Fruit fly (Drosophila melanogaster): ENCODE measurements around the gene Rpt4.

Rpt4 gene

dm6 chrX:6337702-6338101 lies 46.7 kb upstream of the Rpt4 start, which contains the start of gene CG3842:
TSS of gene CG3842 (plus strand) at chrX:6337762.
- TF ChIP-seq Ets98B (GFP tag; IDR thresholded peaks at IDR 0.05) (no peak), Pif1B (GFP tag; optimal IDR thresholded peaks at IDR 0.05) (no peak), CG14655 (GFP tag; optimal IDR thresholded peaks at IDR 0.05) (no peak), CG9948 (tag; optimal IDR thresholded peaks at IDR 0.05) (no peak), CG8301 (tag; optimal IDR thresholded peaks at IDR 0.05) (no peak), CG10348 (GFP tag; IDR thresholded peaks at IDR 0.05) (no peak), CG15710 (tag; optimal IDR thresholded peaks at IDR 0.05) (no peak), Pif1A (GFP tag; optimal IDR thresholded peaks at IDR 0.05) (no peak), CG32121 (GFP tag; IDR thresholded peaks at IDR 0.05) (no peak), gl (tag; optimal IDR thresholded peaks at IDR 0.05) (no peak), D1 (tag; optimal IDR thresholded peaks at IDR 0.05) (no peak), EcR (GFP tag; optimal IDR thresholded peaks at IDR 0.05) (no peak)

dm6 chrX:6334945-6335344 lies 43.9 kb upstream of the Rpt4 start:
- TF ChIP-seq CG4496 (GFP tag; IDR thresholded peaks at IDR 0.05) (0 out of 3 replicates have a peak, but pooled peaks have one; percentile 8), rn (GFP tag; IDR thresholded peaks at IDR 0.05) (no peak)

DNA sequence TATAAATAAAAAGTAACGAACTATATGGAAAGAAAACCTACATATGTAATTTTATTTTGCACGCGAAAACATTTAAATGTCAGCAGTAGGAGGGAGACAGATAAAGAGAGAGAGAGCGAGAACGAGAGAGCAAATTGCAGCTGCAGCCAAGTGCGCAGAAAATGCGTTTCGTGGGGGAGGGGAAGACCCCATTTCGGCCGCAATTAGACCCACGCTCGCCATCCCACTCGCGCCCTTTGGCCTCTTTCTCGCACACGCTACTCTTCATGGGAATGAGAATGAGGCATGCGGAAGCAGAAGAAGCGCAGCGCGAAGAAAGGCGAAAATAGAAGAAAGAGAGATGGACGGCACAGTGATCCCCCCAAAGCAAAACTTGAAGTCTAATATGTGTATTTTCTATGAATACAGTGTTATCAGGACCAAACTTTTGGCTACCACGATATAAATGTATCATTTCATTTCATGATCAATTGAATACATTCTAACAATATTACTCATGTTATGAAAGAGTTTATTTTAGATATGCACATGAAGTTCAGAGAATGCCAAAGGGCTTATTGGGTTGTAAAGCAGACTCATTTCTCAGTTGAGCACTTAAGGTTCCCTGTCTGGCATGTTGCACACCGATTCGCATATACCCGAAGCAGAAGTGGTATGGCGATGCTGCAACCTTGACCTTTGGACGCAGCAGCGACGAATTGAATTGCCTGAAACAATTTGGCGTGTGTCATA lies 42.1 kb upstream of the Rpt4 start:
- TF ChIP-seq gl (tag; optimal IDR thresholded peaks at IDR 0.05) (no peak), CG10348 (GFP tag; IDR thresholded peaks at IDR 0.05) (no peak), Snoo (tag; optimal IDR thresholded peaks at IDR 0.05) (no peak), CG4496 (GFP tag; IDR thresholded peaks at IDR 0.05) (peak; percentile 52; the same call in 2 of the 3 replicates), Pif1B (GFP tag; optimal IDR thresholded peaks at IDR 0.05) (no peak), CG8159 (tag; optimal IDR thresholded peaks at IDR 0.05) (peak; percentile 23), CG13204 (GFP tag; optimal IDR thresholded peaks at IDR 0.05) (peak; percentile 47), EcR (GFP tag; optimal IDR thresholded peaks at IDR 0.05) (no peak), CG17806 (tag; optimal IDR thresholded peaks at IDR 0.05) (no peak), CG15710 (tag; optimal IDR thresholded peaks at IDR 0.05) (peak; percentile 24), Ets98B (GFP tag; IDR thresholded peaks at IDR 0.05) (no peak), fd96Ca (GFP tag; IDR thresholded peaks at IDR 0.05) (peak; percentile 58; the same call in 2 of the 3 replicates), CG8301 (tag; optimal IDR thresholded peaks at IDR 0.05) (peak; percentile 52), CG32121 (GFP tag; IDR thresholded peaks at IDR 0.05) (peak; percentile 21; the same call in 1 of the 2 replicates), rn (GFP tag; IDR thresholded peaks at IDR 0.05) (no peak), Pif1A (GFP tag; optimal IDR thresholded peaks at IDR 0.05) (no peak), CG34367 (tag; optimal IDR thresholded peaks at IDR 0.05) (no peak), CG12605 (GFP tag; IDR thresholded peaks at IDR 0.05) (no peak; the same call in 1 of the 2 replicates), CG9948 (tag; optimal IDR thresholded peaks at IDR 0.05) (peak; percentile 23), D1 (tag; optimal IDR thresholded peaks at IDR 0.05) (no peak), CG14655 (GFP tag; optimal IDR thresholded peaks at IDR 0.05) (peak; percentile 68)

dm6 chrX:6330369-6330949 lies 39.4 kb upstream of the Rpt4 start, which contains the start of gene CG42240:
TSS of gene CG42240 (plus strand) at chrX:6330842.
- TF ChIP-seq CG15710 (tag; optimal IDR thresholded peaks at IDR 0.05) (peak; percentile 93), rn (GFP tag; IDR thresholded peaks at IDR 0.05) (0 out of 2 replicates have a peak, but pooled peaks have one; percentile 28), Pif1A (GFP tag; optimal IDR thresholded peaks at IDR 0.05) (peak; percentile 92), CG9948 (tag; optimal IDR thresholded peaks at IDR 0.05) (peak; percentile 93), CG8301 (tag; optimal IDR thresholded peaks at IDR 0.05) (peak; percentile 95), CG32121 (GFP tag; IDR thresholded peaks at IDR 0.05) (peak; percentile 89), CG4496 (GFP tag; IDR thresholded peaks at IDR 0.05) (peak; percentile 77), CG8159 (tag; optimal IDR thresholded peaks at IDR 0.05) (peak; percentile 95), Pif1B (GFP tag; optimal IDR thresholded peaks at IDR 0.05) (peak; percentile 92), gl (tag; optimal IDR thresholded peaks at IDR 0.05) (peak; percentile 77), D1 (tag; optimal IDR thresholded peaks at IDR 0.05) (peak; percentile 91), CG34367 (tag; optimal IDR thresholded peaks at IDR 0.05) (peak; percentile 89), CG12605 (GFP tag; IDR thresholded peaks at IDR 0.05) (peak; percentile 80), CG14655 (GFP tag; optimal IDR thresholded peaks at IDR 0.05) (peak; percentile 98), fd96Ca (GFP tag; IDR thresholded peaks at IDR 0.05) (peak; percentile 58), CG10348 (GFP tag; IDR thresholded peaks at IDR 0.05) (peak; percentile 47; the same call in 1 of the 2 replicates), CG13204 (GFP tag; optimal IDR thresholded peaks at IDR 0.05) (peak; percentile 80), CG17806 (tag; optimal IDR thresholded peaks at IDR 0.05) (peak; percentile 88), Snoo (tag; optimal IDR thresholded peaks at IDR 0.05) (peak; percentile 92), EcR (GFP tag; optimal IDR thresholded peaks at IDR 0.05) (peak; percentile 83), Ets98B (GFP tag; IDR thresholded peaks at IDR 0.05) (peak; percentile 74)

dm6 chrX:6316858-6317474 lies 25.9 kb upstream of the Rpt4 start:
- TF ChIP-seq CG14655 (GFP tag; optimal IDR thresholded peaks at IDR 0.05), result peak; percentile 37
- peak; percentile 36 for TF ChIP-seq CG9948 (tag; optimal IDR thresholded peaks at IDR 0.05)
- TF ChIP-seq Snoo (tag; optimal IDR thresholded peaks at IDR 0.05), result no peak
- peak; percentile 35 for TF ChIP-seq CG8301 (tag; optimal IDR thresholded peaks at IDR 0.05)
- TF ChIP-seq CG32121 (GFP tag; IDR thresholded peaks at IDR 0.05), result peak; percentile 35; the same call in 1 of the 2 replicates
- no peak for TF ChIP-seq rn (GFP tag; IDR thresholded peaks at IDR 0.05)
- peak; percentile 66 for TF ChIP-seq CG4496 (GFP tag; IDR thresholded peaks at IDR 0.05)
- TF ChIP-seq Pif1B (GFP tag; optimal IDR thresholded peaks at IDR 0.05), result peak; percentile 9
- peak; percentile 57 for TF ChIP-seq CG12605 (GFP tag; IDR thresholded peaks at IDR 0.05)
- peak; percentile 12 for TF ChIP-seq Pif1A (GFP tag; optimal IDR thresholded peaks at IDR 0.05)
- no peak for TF ChIP-seq CG10348 (GFP tag; IDR thresholded peaks at IDR 0.05)
- no peak for TF ChIP-seq EcR (GFP tag; optimal IDR thresholded peaks at IDR 0.05)
- TF ChIP-seq D1 (tag; optimal IDR thresholded peaks at IDR 0.05), result no peak
- peak; percentile 57 for TF ChIP-seq CG15710 (tag; optimal IDR thresholded peaks at IDR 0.05)
- no peak for TF ChIP-seq CG17806 (tag; optimal IDR thresholded peaks at IDR 0.05)
- peak; percentile 41 for TF ChIP-seq CG34367 (tag; optimal IDR thresholded peaks at IDR 0.05)
- TF ChIP-seq gl (tag; optimal IDR thresholded peaks at IDR 0.05), result peak; percentile 9
- peak; percentile 62 for TF ChIP-seq Ets98B (GFP tag; IDR thresholded peaks at IDR 0.05)
- TF ChIP-seq fd96Ca (GFP tag; IDR thresholded peaks at IDR 0.05), result peak; percentile 56; the same call in 1 of the 3 replicates
- TF ChIP-seq CG13204 (GFP tag; optimal IDR thresholded peaks at IDR 0.05), result no peak
- TF ChIP-seq CG8159 (tag; optimal IDR thresholded peaks at IDR 0.05), result peak; percentile 62

Data from whole organism, pupa.